Worm (Caenorhabditis elegans) whole organism, midembryonic: Measurements from ENCODE around the gene ttll-12.

Experiments used
- cog-1 ChIP-seq: sonication (generic microtip); optimal IDR thresholded peaks from 2 replicates; lab custom pipeline; 2016; ENCODE audit warnings: missing genetic modification characterization, missing compliant biosample characterization
- klf-2 ChIP-seq: fragments of 200-800 bp; sonication (Bioruptor generic); conservative IDR thresholded peaks from 2 replicates; pipeline ENCODE4 v1.3.6; 2022; ENCODE audit warnings: missing genetic modification reagents, missing genetic modification characterization, missing compliant biosample characterization
- ref-1 ChIP-seq: fragments of 200-800 bp; sonication (Bioruptor generic); conservative IDR thresholded peaks from 2 replicates; pipeline ENCODE4 v1.3.6; 2022; ENCODE audit warnings: missing genetic modification reagents, missing genetic modification characterization, missing compliant biosample characterization
- ztf-23 ChIP-seq: fragments of 200-800 bp; sonication (Bioruptor generic); IDR thresholded peaks from 2 replicates; pipeline ENCODE4 v1.3.6; 2022; ENCODE audit warnings: missing genetic modification reagents, missing genetic modification characterization, missing compliant biosample characterization
- ztf-29 ChIP-seq: fragments of 200-800 bp; sonication (Bioruptor generic); IDR thresholded peaks from 2 replicates; pipeline ENCODE4 v1.3.6; 2022; ENCODE audit warnings: missing genetic modification reagents, missing genetic modification characterization, missing compliant biosample characterization

ce11 chrII:9336651-9337050 lies 2.1 kb upstream of the ttll-12 start:
- TF ChIP-seq klf-2 (GFP tag; lab: Robert Waterston, UW) (no peak), ztf-29 (no peak), cog-1 (tag; lab: Kevin White, UChicago) (no peak), ztf-23 (GFP tag; lab: Robert Waterston, UW) (no peak), ref-1 (GFP tag; lab: Robert Waterston, UW) (no peak)
